Worm (Caenorhabditis elegans) whole organism, L4 larva: ENCODE measurements around the gene C06C3.10.

Source experiments
- Y105C5A.15 ChIP-seq: fragments of 200-800 bp; sonication (Bioruptor generic); IDR thresholded peaks from 2 replicates; pipeline ENCODE4 v1.3.6; 2022; ENCODE audit warnings: missing genetic modification characterization, missing compliant biosample characterization
- Y48G9A.11 ChIP-seq: fragments of 200-800 bp; sonication (Bioruptor generic); IDR thresholded peaks from 2 replicates; pipeline ENCODE4 v1.3.6; 2022; ENCODE audit warnings: missing genetic modification reagents, missing genetic modification characterization, missing compliant biosample characterization
- Y75B8A.6 ChIP-seq: fragments of 200-800 bp; sonication (Bioruptor generic); IDR thresholded peaks from 2 replicates; pipeline ENCODE4 v1.3.6; 2022; ENCODE audit warnings: missing genetic modification reagents, missing genetic modification characterization, missing compliant biosample characterization
- ZK337.2 ChIP-seq: fragments of 200-800 bp; sonication (Bioruptor generic); IDR thresholded peaks from 2 replicates; pipeline ENCODE4 v1.3.6; 2022; ENCODE audit warnings: missing genetic modification reagents, missing genetic modification characterization, missing compliant biosample characterization
- ZK546.5 ChIP-seq, 2 experiments: sonication (generic microtip); optimal IDR thresholded peaks; 2 replicates each; lab custom pipeline; 2017; ENCODE audit warnings: missing biosample characterization in 2 of 2, missing genetic modification characterization in 2 of 2
- aha-1 ChIP-seq: fragments of 150-350 bp; peaks from one replicate; lab custom pipeline; 2014; ENCODE audit warnings: missing biosample characterization, missing genetic modification characterization
- aly-2 ChIP-seq: sonication (generic microtip); optimal IDR thresholded peaks from 2 replicates; lab custom pipeline; 2018; ENCODE audit warnings: missing biosample characterization, missing genetic modification characterization
- ama-1 ChIP-seq: fragments of 150-350 bp; optimal IDR thresholded peaks from 2 replicates; lab custom pipeline; 2014; ENCODE audit warnings: inconsistent platforms, mixed read lengths
- ceh-28 ChIP-seq: fragments of 150-350 bp; optimal IDR thresholded peaks from 2 replicates; lab custom pipeline; 2014; ENCODE audit warnings: missing biosample characterization, missing genetic modification reagents, missing genetic modification characterization
- ceh-32 ChIP-seq: sonication (generic microtip); optimal IDR thresholded peaks from 2 replicates; lab custom pipeline; 2016; ENCODE audit warnings: mild to moderate bottlenecking, missing genetic modification characterization, missing compliant biosample characterization; ENCODE audit not compliant: poor library complexity
- ceh-82 ChIP-seq: sonication (generic microtip); optimal IDR thresholded peaks from 2 replicates; lab custom pipeline; 2017; ENCODE audit warnings: missing biosample characterization, missing genetic modification characterization
- cey-2 ChIP-seq: sonication (generic microtip); optimal IDR thresholded peaks from 3 replicates; lab custom pipeline; 2017; ENCODE audit warnings: missing genetic modification characterization, mild to moderate bottlenecking, missing compliant biosample characterization, antibody characterized with exemption, borderline replicate concordance; ENCODE audit not compliant: insufficient read depth
- ctbp-1 ChIP-seq: fragments of 200-800 bp; sonication (Bioruptor generic); IDR thresholded peaks from 2 replicates; pipeline ENCODE4 v1.3.6; 2022; ENCODE audit warnings: missing genetic modification reagents, missing genetic modification characterization, missing compliant biosample characterization
- daf-16 ChIP-seq, 3 experiments: sonication (generic microtip); optimal IDR thresholded peaks; 2 replicates each; lab custom pipeline; 2016 to 2017; ENCODE audit warnings: missing genetic modification characterization in 3 of 3, missing genetic modification reagents in 3 of 3, mild to moderate bottlenecking in 2 of 3, missing compliant biosample characterization in 2 of 3, missing biosample characterization in 1 of 3, moderate library complexity in 1 of 3
- daf-19 ChIP-seq: fragments of 200-800 bp; sonication (Bioruptor generic); conservative IDR thresholded peaks from 2 replicates; pipeline ENCODE4 v1.3.6; 2022; ENCODE audit warnings: missing genetic modification characterization, missing compliant biosample characterization
- dmd-6 ChIP-seq: fragments of 200-800 bp; sonication (Bioruptor generic); IDR thresholded peaks from 2 replicates; pipeline ENCODE4 v1.3.6; 2022; ENCODE audit warnings: missing genetic modification reagents, missing genetic modification characterization, missing compliant biosample characterization
- dve-1 ChIP-seq: sonication (generic microtip); optimal IDR thresholded peaks from 2 replicates; lab custom pipeline; 2017; ENCODE audit warnings: antibody characterized with exemption, mild to moderate bottlenecking, missing genetic modification characterization, missing compliant biosample characterization; ENCODE audit not compliant: insufficient read depth
- fos-1 ChIP-seq: fragments of 150-350 bp; optimal IDR thresholded peaks from 2 replicates; lab custom pipeline; 2014; ENCODE audit warnings: missing biosample characterization, missing genetic modification characterization
- hlh-11 ChIP-seq: fragments of 200-800 bp; sonication (Bioruptor generic); optimal IDR thresholded peaks from 2 replicates; lab custom pipeline; 2018; ENCODE audit warnings: mild to moderate bottlenecking, missing genetic modification characterization, missing compliant biosample characterization
- jun-1 ChIP-seq: fragments of 150-350 bp; optimal IDR thresholded peaks from 2 replicates; lab custom pipeline; 2014; ENCODE audit warnings: missing biosample characterization, missing genetic modification reagents, missing genetic modification characterization
- lim-7 ChIP-seq: fragments of 200-800 bp; sonication (Bioruptor generic); IDR thresholded peaks from 2 replicates; pipeline ENCODE4 v1.3.6; 2022; ENCODE audit warnings: missing genetic modification characterization, missing compliant biosample characterization
- lin-13 ChIP-seq: fragments of 150-350 bp; optimal IDR thresholded peaks from 2 replicates; lab custom pipeline; 2014; ENCODE audit warnings: missing biosample characterization, missing genetic modification reagents, missing genetic modification characterization
- lin-15B ChIP-seq: fragments of 150-350 bp; sonication (generic microtip); optimal IDR thresholded peaks from 3 replicates; lab custom pipeline; 2014; ENCODE audit warnings: missing biosample characterization, missing genetic modification characterization
- lsy-2 ChIP-seq, 2 experiments: fragments of 150-350 bp in 1 of 2; sonication (generic microtip) in 1 of 2; optimal IDR thresholded peaks; 2 replicates each; lab custom pipeline; 2014 to 2017; ENCODE audit warnings: missing biosample characterization in 2 of 2, missing genetic modification characterization in 2 of 2
- mdt-29 ChIP-seq: fragments of 200-800 bp; sonication (Bioruptor generic); IDR thresholded peaks from 2 replicates; pipeline ENCODE4 v1.3.6; 2022; ENCODE audit warnings: missing genetic modification reagents, missing genetic modification characterization, missing compliant biosample characterization
- mes-2 ChIP-seq: sonication (generic microtip); optimal IDR thresholded peaks from 2 replicates; lab custom pipeline; 2016; ENCODE audit warnings: missing genotype, mild to moderate bottlenecking, missing genetic modification characterization, missing compliant biosample characterization; ENCODE audit not compliant: poor library complexity, severe bottlenecking
- mxl-3 ChIP-seq: fragments of 200-800 bp; sonication (Bioruptor generic); optimal IDR thresholded peaks from 2 replicates; lab custom pipeline; 2018; ENCODE audit warnings: mild to moderate bottlenecking, missing genetic modification characterization, missing compliant biosample characterization
- nhr-102 ChIP-seq: sonication (generic microtip); optimal IDR thresholded peaks from 2 replicates; lab custom pipeline; 2016; ENCODE audit warnings: mild to moderate bottlenecking, missing genetic modification characterization, moderate library complexity, missing compliant biosample characterization
- nhr-11 ChIP-seq: fragments of 150-350 bp; optimal IDR thresholded peaks from 2 replicates; lab custom pipeline; 2014; ENCODE audit warnings: missing biosample characterization, missing genetic modification characterization
- nhr-111 ChIP-seq: fragments of 200-800 bp; sonication (Bioruptor generic); optimal IDR thresholded peaks from 2 replicates; lab custom pipeline; 2018; ENCODE audit warnings: mild to moderate bottlenecking, missing genetic modification characterization, missing compliant biosample characterization
- nhr-48 ChIP-seq: sonication (generic microtip); optimal IDR thresholded peaks from 2 replicates; lab custom pipeline; 2016; ENCODE audit warnings: mild to moderate bottlenecking, missing genetic modification characterization, missing compliant biosample characterization
- nhr-6 ChIP-seq: fragments of 150-350 bp; optimal IDR thresholded peaks from 2 replicates; lab custom pipeline; 2014; ENCODE audit warnings: missing biosample characterization, missing genetic modification characterization
- zip-2 ChIP-seq: fragments of 150-350 bp; optimal IDR thresholded peaks from 2 replicates; lab custom pipeline; 2014; ENCODE audit warnings: missing biosample characterization, missing genetic modification characterization

The C06C3.10 gene

ce11 chrII:9343955-9344354 lies 33.1 kb downstream of the C06C3.10 start (continued):
- no peak for TF ChIP-seq lin-15B (tag; lab: Kevin White, UChicago)
- TF ChIP-seq dve-1 (tag; lab: Kevin White, UChicago), result no peak
- TF ChIP-seq lin-13 (GFP tag; lab: Kevin White, UChicago), result no peak
- no peak for TF ChIP-seq nhr-11
- TF ChIP-seq nhr-48 (tag; lab: Kevin White, UChicago), result no peak
- TF ChIP-seq ceh-82 (tag; lab: Kevin White, UChicago), result no peak
- TF ChIP-seq lsy-2 (tag; optimal IDR thresholded peaks at IDR 0.05; lab: Kevin White, UChicago), result no peak
- TF ChIP-seq mes-2 (tag; lab: Kevin White, UChicago), result no peak
- TF ChIP-seq Y48G9A.11, result no peak

ce11 chrII:9338859-9339258 lies 38.2 kb downstream of the C06C3.10 start, which contains the start of gene ttll-12:
TSS of gene ttll-12 (plus strand) at chrII:9338997.
- TF ChIP-seq dmd-6 (GFP tag; lab: Robert Waterston, UW) (no peak), daf-19 (no peak), ama-1 (no peak), nhr-111 (no peak), Y105C5A.15 (GFP tag; lab: Robert Waterston, UW) (no peak), ZK546.5 (tag; optimal IDR thresholded peaks at IDR 0.05; lab: Kevin White, UChicago) (no peak), ceh-32 (tag; lab: Kevin White, UChicago) (no peak), aly-2 (tag; lab: Kevin White, UChicago) (no peak), zip-2 (tag; lab: Kevin White, UChicago) (no peak), aha-1 (no peak)

- TF ChIP-seq hlh-11 (tag; lab: Kevin White, UChicago), result no peak
- peak; percentile 12 for TF ChIP-seq mxl-3 (GFP tag; lab: Kevin White, UChicago)
- TF ChIP-seq ZK337.2, result no peak
- TF ChIP-seq mdt-29, result peak; percentile 59; the same call in 1 of the 2 replicates
These were observed 40.4 kb downstream of the C06C3.10 start for ce11 chrII:9336651-9337050.

ce11 chrII:9333714-9334113 lies 43.3 kb downstream of the C06C3.10 start, which contains the start of gene scp-1:
TSS of gene scp-1 (plus strand) at chrII:9334014.
- TF ChIP-seq lim-7 (no peak), nhr-6 (no peak), daf-16 (GFP tag; optimal IDR thresholded peaks at IDR 0.05; lab: Kevin White, UChicago) (no peak), daf-16 (tag; optimal IDR thresholded peaks at IDR 0.05; lab: Kevin White, UChicago) (no peak), Y105C5A.15 (GFP tag; lab: Robert Waterston, UW) (no peak), ceh-28 (peak; percentile 4)
- TF ChIP-seq, all 104 proteins: peak for 1

- TF ChIP-seq jun-1 (tag; lab: Kevin White, UChicago) (no peak), Y75B8A.6 (no peak), daf-16 (GFP tag; optimal IDR thresholded peaks at IDR 0.05; lab: Kevin White, UChicago) (no peak), daf-16 (tag; optimal IDR thresholded peaks at IDR 0.05; lab: Kevin White, UChicago) (no peak), aly-2 (tag; lab: Kevin White, UChicago) (no peak), nhr-102 (tag; lab: Kevin White, UChicago) (no peak), ctbp-1 (no peak), cey-2 (tag; lab: Kevin White, UChicago) (no peak), fos-1 (no peak)
- TF ChIP-seq, all 104 proteins: peak for 0
These were observed 44.0 kb downstream of the C06C3.10 start for ce11 chrII:9333034-9333433.
